Fruit fly (Drosophila melanogaster): Measurements from ENCODE around the gene Ir75a.

Gene Ir75a

dm6 chr3L:17856655-17857479, 39.1 kb upstream of the Ir75a start, which contains the start of gene CG5535 (continued):
- TF ChIP-seq CG1602 (GFP tag; optimal IDR thresholded peaks at IDR 0.05) (peak; percentile 70), en (GFP tag; optimal IDR thresholded peaks at IDR 0.05) (peak; percentile 24), phol (tag; optimal IDR thresholded peaks at IDR 0.05) (peak; percentile 84), CG7963 (GFP tag; IDR thresholded peaks at IDR 0.05; ENCODE audit: partially characterized antibody) (no peak), ham (GFP tag; IDR thresholded peaks at IDR 0.05) (no peak), vvl (GFP tag; IDR thresholded peaks at IDR 0.05) (peak; percentile 80), CG8765 (GFP tag; IDR thresholded peaks at IDR 0.05) (0 out of 2 replicates have a peak, but pooled peaks have one; percentile 17), CG2202 (tag; optimal IDR thresholded peaks at IDR 0.05) (peak; percentile 63), Fer3 (tag; optimal IDR thresholded peaks at IDR 0.05) (peak; percentile 48), pb (GFP tag; optimal IDR thresholded peaks at IDR 0.05) (no peak), CG10366 (GFP tag; IDR thresholded peaks at IDR 0.05) (peak; percentile 69), Bteb2 (GFP tag; optimal IDR thresholded peaks at IDR 0.05) (peak; percentile 15), Xbp1 (GFP tag; optimal IDR thresholded peaks at IDR 0.05) (peak; percentile 74), CG3281 (GFP tag; optimal IDR thresholded peaks at IDR 0.05) (peak; percentile 80), CG6813 (GFP tag; optimal IDR thresholded peaks at IDR 0.05) (peak; percentile 71), zf30C (GFP tag; optimal IDR thresholded peaks at IDR 0.05) (no peak), nmo (GFP tag; optimal IDR thresholded peaks at IDR 0.05) (peak; percentile 92), ro (GFP tag; IDR thresholded peaks at IDR 0.05) (no peak; the same call in 1 of the 2 replicates), esg (GFP tag; conservative IDR thresholded peaks at IDR 0.05) (peak; percentile 61), Sry-δ (GFP tag; optimal IDR thresholded peaks at IDR 0.05) (peak; percentile 2), CG2889 (GFP tag; IDR thresholded peaks at IDR 0.05) (0 out of 3 replicates have a peak, but pooled peaks have one; percentile 23), cato (GFP tag; optimal IDR thresholded peaks at IDR 0.05; ENCODE audit: borderline replicate concordance) (peak; percentile 69), CG12769 (tag; optimal IDR thresholded peaks at IDR 0.05) (peak; percentile 75), CG14441 (GFP tag; IDR thresholded peaks at IDR 0.05) (peak; percentile 76), Ets97D (GFP tag; optimal IDR thresholded peaks at IDR 0.05) (no peak), CG6765 (GFP tag; optimal IDR thresholded peaks at IDR 0.05) (peak; percentile 80), CoRest (tag; optimal IDR thresholded peaks at IDR 0.05) (peak; percentile 93), Dek (tag; optimal IDR thresholded peaks at IDR 0.05) (peak; percentile 71), Oli (tag; optimal IDR thresholded peaks at IDR 0.05) (peak; percentile 89), odd (GFP tag; optimal IDR thresholded peaks at IDR 0.05) (peak; percentile 85), stc (GFP tag; IDR thresholded peaks at IDR 0.05) (peak; percentile 53), fu2 (GFP tag; optimal IDR thresholded peaks at IDR 0.05) (peak; percentile 14), Atf3 (GFP tag; optimal IDR thresholded peaks at IDR 0.05) (peak; percentile 3), knrl (GFP tag; IDR thresholded peaks at IDR 0.05; ENCODE audit: partially characterized antibody) (no peak), Sin3A (optimal IDR thresholded peaks at IDR 0.05) (no peak), CG13424 (tag; optimal IDR thresholded peaks at IDR 0.05) (peak; percentile 91), abd-A (tag; optimal IDR thresholded peaks at IDR 0.05) (no peak), CG9727 (GFP tag; optimal IDR thresholded peaks at IDR 0.05) (peak; percentile 91), CTCF (GFP tag; optimal IDR thresholded peaks at IDR 0.05) (peak; percentile 7), Sry-β (GFP tag; optimal IDR thresholded peaks at IDR 0.05) (peak; percentile 27), ATbp (GFP tag; optimal IDR thresholded peaks at IDR 0.05) (peak; percentile 51), danr (GFP tag; IDR thresholded peaks at IDR 0.05) (no peak), CG7271 (tag; optimal IDR thresholded peaks at IDR 0.05) (no peak), fd3F (GFP tag; optimal IDR thresholded peaks at IDR 0.05) (peak; percentile 67), TFAM (GFP tag; optimal IDR thresholded peaks at IDR 0.05) (no peak), CG10209 (GFP tag; optimal IDR thresholded peaks at IDR 0.05) (peak; percentile 88), dm (GFP tag; optimal IDR thresholded peaks at IDR 0.05) (peak; percentile 38), YL-1 (GFP tag; optimal IDR thresholded peaks at IDR 0.05) (peak; percentile 61), fd102C (GFP tag; optimal IDR thresholded peaks at IDR 0.05) (peak; percentile 24)

Data from whole organism, embryonic.